Worm (Caenorhabditis elegans) whole organism, late embryonic: ENCODE results near the gene drr-1.

Experiments used
- C08G9.2 ChIP-seq: sonication (generic microtip); optimal IDR thresholded peaks from 2 replicates; lab custom pipeline; 2016; ENCODE audit warnings: mild to moderate bottlenecking, missing genetic modification characterization, moderate library complexity, missing compliant biosample characterization
- F13H6.1 ChIP-seq: sonication (generic microtip); optimal IDR thresholded peaks from 2 replicates; lab custom pipeline; 2016; ENCODE audit warnings: missing genetic modification characterization, missing compliant biosample characterization
- K02D7.2 ChIP-seq: sonication (generic microtip); optimal IDR thresholded peaks from 2 replicates; lab custom pipeline; 2017; ENCODE audit warnings: mild to moderate bottlenecking, missing genetic modification characterization, missing compliant biosample characterization
- ahr-1 ChIP-seq: sonication (generic microtip); optimal IDR thresholded peaks from 2 replicates; lab custom pipeline; 2016; ENCODE audit warnings: missing genetic modification characterization, missing compliant biosample characterization
- ama-1 ChIP-seq: fragments of 150-350 bp; optimal IDR thresholded peaks from 2 replicates; lab custom pipeline; 2014
- ceh-14 ChIP-seq: sonication (generic microtip); optimal IDR thresholded peaks from 2 replicates; lab custom pipeline; 2016; ENCODE audit warnings: missing genotype, missing genetic modification characterization, missing compliant biosample characterization
- ceh-18 ChIP-seq: sonication (generic microtip); optimal IDR thresholded peaks from 2 replicates; lab custom pipeline; 2016; ENCODE audit warnings: missing genetic modification characterization, missing compliant biosample characterization
- ceh-2 ChIP-seq: sonication (generic microtip); optimal IDR thresholded peaks from 2 replicates; lab custom pipeline; 2016; ENCODE audit warnings: missing genotype, missing genetic modification characterization, missing compliant biosample characterization
- ceh-22 ChIP-seq: sonication (generic microtip); optimal IDR thresholded peaks from 2 replicates; lab custom pipeline; 2017; ENCODE audit warnings: missing biosample characterization, missing genetic modification characterization
- ceh-30 ChIP-seq: fragments of 150-350 bp; optimal IDR thresholded peaks from 2 replicates; lab custom pipeline; 2014; ENCODE audit warnings: missing biosample characterization, missing genetic modification characterization
- ceh-31 ChIP-seq: sonication (generic microtip); optimal IDR thresholded peaks from 2 replicates; lab custom pipeline; 2016; ENCODE audit warnings: missing genetic modification characterization, missing compliant biosample characterization
- ceh-34 ChIP-seq: sonication (generic microtip); optimal IDR thresholded peaks from 2 replicates; lab custom pipeline; 2016; ENCODE audit warnings: mild to moderate bottlenecking, missing genetic modification characterization, missing compliant biosample characterization
- ceh-45 ChIP-seq: fragments of 200-800 bp; sonication (Bioruptor generic); IDR thresholded peaks from 2 replicates; pipeline ENCODE4 v1.3.6; 2022; ENCODE audit warnings: missing genetic modification reagents, missing genetic modification characterization, missing compliant biosample characterization
- che-1 ChIP-seq: sonication (generic microtip); optimal IDR thresholded peaks from 2 replicates; lab custom pipeline; 2016; ENCODE audit warnings: mild to moderate bottlenecking, missing genetic modification characterization, missing compliant biosample characterization
- elt-2 ChIP-seq: sonication (generic microtip); optimal IDR thresholded peaks from 2 replicates; lab custom pipeline; 2016; ENCODE audit warnings: missing genetic modification reagents, missing genetic modification characterization, missing compliant biosample characterization
- fkh-6 ChIP-seq: sonication (generic microtip); optimal IDR thresholded peaks from 2 replicates; lab custom pipeline; 2016; ENCODE audit warnings: missing genetic modification characterization, missing compliant biosample characterization
- gmeb-2 ChIP-seq: sonication (generic microtip); optimal IDR thresholded peaks from 2 replicates; lab custom pipeline; 2016; ENCODE audit warnings: missing genetic modification characterization, inconsistent platforms, missing compliant biosample characterization
- hlh-13 ChIP-seq: fragments of 200-800 bp; sonication (Bioruptor generic); optimal IDR thresholded peaks from 2 replicates; lab custom pipeline; 2018; ENCODE audit warnings: mild to moderate bottlenecking, missing genetic modification characterization, missing compliant biosample characterization
- hlh-15 ChIP-seq: sonication (generic microtip); optimal IDR thresholded peaks from 2 replicates; lab custom pipeline; 2016; ENCODE audit warnings: missing genetic modification characterization, missing compliant biosample characterization
- hlh-30 ChIP-seq: sonication (generic microtip); optimal IDR thresholded peaks from 2 replicates; lab custom pipeline; 2017; ENCODE audit warnings: antibody characterized with exemption, missing genetic modification characterization, missing compliant biosample characterization; ENCODE audit not compliant: insufficient read depth
- hlh-6 ChIP-seq: sonication (generic microtip); optimal IDR thresholded peaks from 2 replicates; lab custom pipeline; 2016; ENCODE audit warnings: missing genotype, missing genetic modification characterization, missing compliant biosample characterization
- hlh-8 ChIP-seq: sonication (generic microtip); optimal IDR thresholded peaks from 2 replicates; lab custom pipeline; 2016; ENCODE audit warnings: missing genotype, missing genetic modification characterization, missing compliant biosample characterization
- lim-6 ChIP-seq: sonication (generic microtip); optimal IDR thresholded peaks from 2 replicates; lab custom pipeline; 2016; ENCODE audit warnings: missing genetic modification characterization, missing compliant biosample characterization
- madf-2 ChIP-seq: sonication (generic microtip); optimal IDR thresholded peaks from 2 replicates; lab custom pipeline; 2017; ENCODE audit warnings: missing genetic modification characterization, missing compliant biosample characterization
- mec-3 ChIP-seq: sonication (generic microtip); optimal IDR thresholded peaks from 2 replicates; lab custom pipeline; 2016; ENCODE audit warnings: borderline replicate concordance, missing genetic modification characterization, missing compliant biosample characterization
- nhr-11 ChIP-seq: fragments of 150-350 bp; optimal IDR thresholded peaks from 2 replicates; lab custom pipeline; 2014; ENCODE audit warnings: missing biosample characterization, missing genetic modification characterization
- npax-4 ChIP-seq: sonication (generic microtip); optimal IDR thresholded peaks from 2 replicates; lab custom pipeline; 2016; ENCODE audit warnings: missing genetic modification characterization, missing compliant biosample characterization
- pag-3 ChIP-seq: sonication (generic microtip); optimal IDR thresholded peaks from 2 replicates; lab custom pipeline; 2016; ENCODE audit warnings: missing compliant biosample characterization, missing genetic modification characterization, borderline replicate concordance
- pat-9 ChIP-seq: fragments of 200-800 bp; sonication (Bioruptor generic); optimal IDR thresholded peaks from 2 replicates; lab custom pipeline; 2018; ENCODE audit warnings: mild to moderate bottlenecking, missing genetic modification characterization, moderate library complexity, missing compliant biosample characterization
- pha-2 ChIP-seq: sonication (generic microtip); optimal IDR thresholded peaks from 2 replicates; lab custom pipeline; 2017; ENCODE audit warnings: mild to moderate bottlenecking, missing genetic modification characterization, missing compliant biosample characterization
- pha-4 ChIP-seq: fragments of 150-350 bp; optimal IDR thresholded peaks from 2 replicates; lab custom pipeline; 2018; ENCODE audit warnings: missing biosample characterization, missing genetic modification reagents, missing genetic modification characterization
- pqm-1 ChIP-seq: sonication (generic microtip); optimal IDR thresholded peaks from 2 replicates; lab custom pipeline; 2016; ENCODE audit warnings: missing genetic modification characterization, missing compliant biosample characterization
- ref-2 ChIP-seq: sonication (generic microtip); optimal IDR thresholded peaks from 2 replicates; lab custom pipeline; 2016; ENCODE audit warnings: missing genetic modification characterization, missing compliant biosample characterization
- rnt-1 ChIP-seq: sonication (generic microtip); optimal IDR thresholded peaks from 2 replicates; lab custom pipeline; 2016; ENCODE audit warnings: missing genetic modification characterization, missing compliant biosample characterization
- sdc-2 ChIP-seq: sonication (generic microtip); optimal IDR thresholded peaks from 2 replicates; lab custom pipeline; 2016; ENCODE audit warnings: missing genotype, missing genetic modification characterization, missing compliant biosample characterization
- tbx-2 ChIP-seq: sonication (generic microtip); optimal IDR thresholded peaks from 2 replicates; lab custom pipeline; 2016; ENCODE audit warnings: missing genetic modification characterization, missing compliant biosample characterization
- unc-55 ChIP-seq: sonication (generic microtip); optimal IDR thresholded peaks from 2 replicates; lab custom pipeline; 2017; ENCODE audit warnings: missing biosample characterization, missing genetic modification reagents, missing genetic modification characterization
- ztf-16 ChIP-seq: sonication (generic microtip); optimal IDR thresholded peaks from 2 replicates; lab custom pipeline; 2017; ENCODE audit warnings: missing genetic modification characterization, missing compliant biosample characterization

The drr-1 gene

DNA sequence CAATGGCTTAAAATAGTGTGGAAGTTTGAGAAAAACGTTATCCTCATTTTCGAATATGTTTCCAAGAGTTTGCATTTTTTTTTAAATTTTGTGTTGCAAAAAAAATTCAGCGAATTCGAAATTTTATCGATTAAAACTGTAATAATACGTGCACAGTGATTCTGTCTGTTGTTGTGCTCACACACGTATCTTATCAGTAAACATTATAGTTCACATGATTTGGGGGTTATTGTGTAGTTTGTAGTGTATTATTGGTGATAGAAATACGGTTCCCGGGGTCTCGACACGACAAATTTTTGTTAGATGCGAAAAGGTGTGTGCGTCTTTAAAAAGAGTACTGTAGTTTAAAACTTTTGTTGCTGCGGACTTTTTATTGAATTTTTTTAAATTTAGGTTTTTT, at the start of gene drr-1:
drr-1 (minus strand) TSS at position 183 of the 400 bp plus-strand sequence.
- TF ChIP-seq elt-2 (tag; lab: Kevin White, UChicago) = peak; percentile 58
- no peak for TF ChIP-seq ahr-1 (tag; lab: Kevin White, UChicago)

DNA sequence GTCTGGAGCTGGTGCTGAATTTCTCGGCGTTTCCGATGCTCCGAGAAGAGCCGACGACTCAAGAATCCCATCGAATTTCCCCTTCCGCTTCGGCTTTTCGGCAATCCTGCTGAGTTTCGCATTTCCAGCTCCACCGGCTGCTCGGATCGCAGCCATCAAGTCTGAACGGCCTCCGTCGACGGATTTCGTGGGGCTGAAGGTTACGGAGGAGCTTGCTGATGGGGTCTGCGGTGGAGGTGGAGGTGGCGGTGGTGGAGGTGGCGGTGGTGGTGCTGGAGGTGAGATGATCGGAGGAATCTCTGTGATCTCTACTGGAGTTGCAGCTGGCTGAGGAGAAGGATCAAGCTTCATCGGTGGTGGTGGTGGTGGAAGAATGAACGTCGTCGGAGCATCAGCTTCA, 47.3 kb upstream of the drr-1 start:
- TF ChIP-seq hlh-30 (tag; lab: Kevin White, UChicago) = no peak
- no peak for TF ChIP-seq C08G9.2 (tag; lab: Kevin White, UChicago)
- TF ChIP-seq ztf-16 (tag; lab: Kevin White, UChicago) = no peak
- TF ChIP-seq elt-2 (tag; lab: Kevin White, UChicago) = no peak
- no peak for TF ChIP-seq gmeb-2 (tag; lab: Kevin White, UChicago)
- TF ChIP-seq ceh-31 = no peak
- TF ChIP-seq pha-2 (tag; lab: Kevin White, UChicago) = no peak
- TF ChIP-seq fkh-6 (tag; lab: Kevin White, UChicago) = no peak
- TF ChIP-seq unc-55 (GFP tag; lab: Kevin White, UChicago) = no peak
- TF ChIP-seq pha-4 (tag; lab: Kevin White, UChicago) = no peak
- no peak for TF ChIP-seq npax-4
- TF ChIP-seq ama-1 = no peak
- TF ChIP-seq ceh-34 (tag; lab: Kevin White, UChicago) = no peak
- no peak for TF ChIP-seq F13H6.1 (tag; lab: Kevin White, UChicago)
- TF ChIP-seq ceh-14 (tag; lab: Kevin White, UChicago) = no peak
- TF ChIP-seq hlh-13 = no peak
- TF ChIP-seq madf-2 (tag; lab: Kevin White, UChicago) = no peak
- TF ChIP-seq, all 69 proteins: peak for 0

DNA sequence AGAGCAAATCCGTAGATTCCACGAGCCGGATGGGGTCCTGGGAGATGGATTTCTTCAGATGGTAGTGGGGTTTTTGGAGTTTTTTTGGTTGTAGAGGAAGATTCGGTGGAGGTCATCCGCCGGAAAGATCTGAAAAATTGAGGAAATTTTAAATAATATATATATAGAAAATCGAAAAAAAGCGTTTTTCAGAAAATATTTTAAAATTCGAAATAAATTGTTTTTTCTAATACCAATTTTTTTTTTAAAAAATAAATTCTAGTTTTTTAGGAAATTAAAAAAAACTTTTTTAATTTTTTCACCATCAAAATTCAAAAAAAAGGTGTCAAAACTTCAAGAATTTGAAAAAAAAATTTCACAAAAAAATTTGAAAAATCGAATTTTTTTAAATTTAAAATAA, 45.3 kb upstream of the drr-1 start, which contains the start of the genes noa-1 and Y48E1B.17:
noa-1 (minus strand) TSS at position 101 of the 400 bp plus-strand sequence.
Y48E1B.17 (minus strand) TSS at position 129 of the 400 bp plus-strand sequence.
- TF ChIP-seq ceh-18 (tag; lab: Kevin White, UChicago) (no peak), ceh-22 (tag; lab: Kevin White, UChicago) (no peak), ref-2 (tag; lab: Kevin White, UChicago) (no peak), ceh-45 (GFP tag; lab: Robert Waterston, UW) (no peak), hlh-8 (tag; lab: Kevin White, UChicago) (no peak), ceh-2 (tag; lab: Kevin White, UChicago) (no peak), tbx-2 (tag; lab: Kevin White, UChicago) (no peak), K02D7.2 (tag; lab: Kevin White, UChicago) (no peak), ceh-30 (tag; lab: Kevin White, UChicago) (no peak), nhr-11 (no peak), unc-55 (GFP tag; lab: Kevin White, UChicago) (no peak), C08G9.2 (tag; lab: Kevin White, UChicago) (no peak), sdc-2 (tag; lab: Kevin White, UChicago) (no peak)

DNA sequence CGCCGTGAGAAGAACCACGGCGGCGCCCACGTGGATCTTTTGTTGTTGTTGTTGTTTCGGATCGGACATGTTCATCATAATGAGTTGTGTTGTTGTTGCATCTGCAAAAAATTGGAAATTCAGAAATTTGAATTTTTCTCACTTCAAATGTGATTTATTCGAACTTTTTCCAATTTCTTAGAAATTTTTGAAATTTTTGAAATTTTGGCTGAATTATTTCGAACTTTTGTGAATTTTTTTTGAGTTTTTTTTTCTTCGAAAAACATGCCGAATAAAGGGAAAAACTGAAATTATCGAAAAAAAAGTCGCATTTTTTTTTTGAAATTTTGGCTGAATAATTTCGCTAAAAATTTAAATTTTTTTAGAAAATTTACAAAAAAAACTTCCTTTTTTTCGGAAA, 35.4 kb upstream of the drr-1 start, which contains the start of gene snx-14:
snx-14 (minus strand) TSS at position 101 of the 400 bp plus-strand sequence.
- TF ChIP-seq ama-1 (no peak), ahr-1 (tag; lab: Kevin White, UChicago) (no peak), che-1 (tag; lab: Kevin White, UChicago) (no peak), mec-3 (tag; lab: Kevin White, UChicago) (no peak), rnt-1 (tag; lab: Kevin White, UChicago) (no peak), sdc-2 (tag; lab: Kevin White, UChicago) (no peak), pat-9 (tag; lab: Kevin White, UChicago) (no peak), pqm-1 (no peak), F13H6.1 (tag; lab: Kevin White, UChicago) (no peak), hlh-15 (tag; lab: Kevin White, UChicago) (no peak), pag-3 (tag; lab: Kevin White, UChicago) (no peak), lim-6 (tag; lab: Kevin White, UChicago) (no peak), hlh-6 (tag; lab: Kevin White, UChicago) (no peak), ceh-45 (GFP tag; lab: Robert Waterston, UW) (no peak)
